Worm (Caenorhabditis elegans): ENCODE measurements around the gene fem-2.

ce11 chrIII:587009-587408 is 47.4 kb downstream of the fem-2 start, which contains the start of gene helq-1:
- TF ChIP-seq lin-39 (tag; optimal IDR thresholded peaks at IDR 0.05) (no peak), nhr-12 (tag; optimal IDR thresholded peaks at IDR 0.05) (no peak), nhr-25 (tag; optimal IDR thresholded peaks at IDR 0.05) (no peak), zag-1 (tag; optimal IDR thresholded peaks at IDR 0.05) (no peak), unc-62 (GFP tag; optimal IDR thresholded peaks at IDR 0.05) (no peak), mdl-1 (tag; optimal IDR thresholded peaks at IDR 0.05) (no peak), nhr-10 (tag; optimal IDR thresholded peaks at IDR 0.05) (no peak), nhr-237 (tag; optimal IDR thresholded peaks at IDR 0.05) (no peak), lsy-2 (tag; optimal IDR thresholded peaks at IDR 0.05) (no peak)
